Fruit fly (Drosophila melanogaster): ENCODE measurements around the gene CG1662.

dm6 chrX:13403553-13403952, 16.2 kb downstream of the CG1662 start:
- TF ChIP-seq dan (GFP tag; IDR thresholded peaks at IDR 0.05), result no peak
- no peak for TF ChIP-seq ab (GFP tag; optimal IDR thresholded peaks at IDR 0.05)
- no peak for TF ChIP-seq chn (GFP tag; optimal IDR thresholded peaks at IDR 0.05)
- TF ChIP-seq Dp (GFP tag; optimal IDR thresholded peaks at IDR 0.05), result no peak
- no peak for TF ChIP-seq CG18619 (GFP tag; optimal IDR thresholded peaks at IDR 0.05)
- no peak for TF ChIP-seq ssp (GFP tag; IDR thresholded peaks at IDR 0.05)

Measured in whole organism, embryonic.